Worm (Caenorhabditis elegans): ENCODE data around the gene Y62H9A.4.

Gene Y62H9A.4

ce11 chrX:11856214-11856613 lies 23.7 kb upstream of the Y62H9A.4 start:
- no peak for TF ChIP-seq blmp-1 (tag; optimal IDR thresholded peaks at IDR 0.05; ENCODE audit: insufficient read depth)
- TF ChIP-seq fos-1 (tag; optimal IDR thresholded peaks at IDR 0.05), result no peak
- TF ChIP-seq nhr-6 (tag; optimal IDR thresholded peaks at IDR 0.05), result no peak
- TF ChIP-seq sma-9 (GFP tag; optimal IDR thresholded peaks at IDR 0.05), result no peak
- no peak for TF ChIP-seq sma-9 (tag; optimal IDR thresholded peaks at IDR 0.05)
- no peak for TF ChIP-seq nhr-23 (tag; optimal IDR thresholded peaks at IDR 0.05)
- no peak for TF ChIP-seq ceh-16 (tag; optimal IDR thresholded peaks at IDR 0.05)
- no peak for TF ChIP-seq ama-1 (optimal IDR thresholded peaks at IDR 0.05)
- TF ChIP-seq unc-39 (tag; optimal IDR thresholded peaks at IDR 0.05), result no peak
- TF ChIP-seq ceh-82 (tag; optimal IDR thresholded peaks at IDR 0.05), result no peak
- TF ChIP-seq unc-62 (GFP tag; optimal IDR thresholded peaks at IDR 0.05), result no peak
- no peak for TF ChIP-seq nhr-12 (tag; optimal IDR thresholded peaks at IDR 0.05)
- TF ChIP-seq gmeb-1 (tag; optimal IDR thresholded peaks at IDR 0.05), result no peak
- TF ChIP-seq sem-4 (tag; optimal IDR thresholded peaks at IDR 0.05), result no peak
- no peak for TF ChIP-seq nhr-11 (tag; optimal IDR thresholded peaks at IDR 0.05)
- TF ChIP-seq nhr-237 (tag; optimal IDR thresholded peaks at IDR 0.05), result no peak
- TF ChIP-seq snpc-4 (tag; optimal IDR thresholded peaks at IDR 0.05), result no peak
- TF ChIP-seq nhr-77 (tag; optimal IDR thresholded peaks at IDR 0.05), result no peak
- no peak for TF ChIP-seq lin-13 (GFP tag; optimal IDR thresholded peaks at IDR 0.05)

ce11 chrX:11857178-11857577 lies 22.7 kb upstream of the Y62H9A.4 start, which contains the start of gene mes-1:
mes-1 (plus strand) TSS chrX:11857478.
- TF ChIP-seq ztf-11 (tag; optimal IDR thresholded peaks at IDR 0.05) (no peak), F13H6.1 (tag; optimal IDR thresholded peaks at IDR 0.05) (no peak), nhr-11 (tag; optimal IDR thresholded peaks at IDR 0.05) (no peak), peb-1 (tag; optimal IDR thresholded peaks at IDR 0.05) (no peak), sem-4 (tag; optimal IDR thresholded peaks at IDR 0.05) (no peak), blmp-1 (tag; optimal IDR thresholded peaks at IDR 0.05; ENCODE audit: insufficient read depth) (no peak), gmeb-1 (tag; optimal IDR thresholded peaks at IDR 0.05) (no peak), skn-1 (tag; optimal IDR thresholded peaks at IDR 0.05) (no peak)

ce11 chrX:11863307-11863706 lies 16.6 kb upstream of the Y62H9A.4 start, which contains the start of gene F54F7.10:
F54F7.10 (plus strand) TSS chrX:11863607.
- TF ChIP-seq lin-13 (GFP tag; optimal IDR thresholded peaks at IDR 0.05), result no peak

DNA sequence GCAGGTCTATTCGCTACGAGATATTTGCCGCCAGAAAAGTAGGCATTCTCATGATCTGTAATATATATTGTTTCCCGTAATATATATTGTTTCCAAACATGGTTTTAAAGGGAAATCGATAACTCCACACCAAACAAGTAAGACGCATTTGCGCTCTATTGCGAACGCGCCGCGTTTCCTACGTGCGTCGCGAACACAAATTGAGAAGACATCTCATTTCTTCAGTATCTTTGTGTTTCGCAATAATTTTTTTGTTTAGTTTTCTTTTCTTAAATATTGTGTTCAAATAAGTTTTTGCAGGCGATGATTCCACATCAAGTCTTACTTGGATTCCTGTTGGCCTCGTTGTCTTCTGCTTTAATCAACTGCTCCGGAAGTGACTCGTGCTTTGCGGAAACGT lies 14.8 kb upstream of the Y62H9A.4 start, which contains the start of gene F54F7.6:
TSS of gene F54F7.6 (plus strand) at position 301 of the 400 bp plus-strand sequence.
- TF ChIP-seq gmeb-1 (tag; optimal IDR thresholded peaks at IDR 0.05), result no peak
- TF ChIP-seq elt-3 (tag; optimal IDR thresholded peaks at IDR 0.05), result no peak
- no peak for TF ChIP-seq zag-1 (tag; optimal IDR thresholded peaks at IDR 0.05)
- TF ChIP-seq Y55F3AM.14 (GFP tag; optimal IDR thresholded peaks at IDR 0.05), result no peak
- TF ChIP-seq ztf-1 (GFP tag; conservative IDR thresholded peaks at IDR 0.05), result no peak
- TF ChIP-seq alr-1 (tag; optimal IDR thresholded peaks at IDR 0.05), result no peak
- no peak for TF ChIP-seq ama-1 (optimal IDR thresholded peaks at IDR 0.05)
- TF ChIP-seq R02D3.7 (tag; optimal IDR thresholded peaks at IDR 0.05), result no peak
- no peak for TF ChIP-seq unc-55 (GFP tag; optimal IDR thresholded peaks at IDR 0.05)
- no peak for TF ChIP-seq mbf-1 (tag; optimal IDR thresholded peaks at IDR 0.05)
- no peak for TF ChIP-seq elt-1 (tag; optimal IDR thresholded peaks at IDR 0.05)
- no peak for TF ChIP-seq ztf-4 (tag; optimal IDR thresholded peaks at IDR 0.05)
- no peak for TF ChIP-seq nhr-23 (tag; optimal IDR thresholded peaks at IDR 0.05)
- no peak for TF ChIP-seq nhr-25 (tag; optimal IDR thresholded peaks at IDR 0.05)

DNA sequence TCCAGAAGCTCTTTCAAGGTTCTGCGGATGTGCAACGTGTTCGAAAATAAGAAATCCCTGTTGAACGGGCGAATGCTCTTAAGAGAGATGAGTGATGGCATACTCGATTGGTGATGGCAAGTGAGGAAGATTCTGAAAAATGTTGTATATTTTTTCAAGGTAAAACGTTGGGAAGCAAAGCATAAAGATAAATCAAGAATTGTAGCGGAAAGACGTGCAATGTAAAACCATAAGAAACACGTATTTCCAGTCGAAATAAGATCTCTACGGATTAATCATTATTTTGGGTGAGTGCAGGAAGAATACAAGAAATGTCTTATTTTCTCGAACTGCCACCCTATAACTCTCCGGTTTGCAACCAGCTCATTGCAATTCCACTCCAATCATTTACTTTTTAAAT lies 10.7 kb upstream of the Y62H9A.4 start, which contains the start of gene dot-1.2:
TSS of gene dot-1.2 (minus strand) at position 101 of the 400 bp plus-strand sequence.
- no peak for TF ChIP-seq elt-1 (tag; optimal IDR thresholded peaks at IDR 0.05)
- TF ChIP-seq nhr-25 (tag; optimal IDR thresholded peaks at IDR 0.05), result no peak
- TF ChIP-seq crh-2 (tag; optimal IDR thresholded peaks at IDR 0.05), result no peak
- TF ChIP-seq gmeb-1 (tag; optimal IDR thresholded peaks at IDR 0.05), result no peak
- no peak for TF ChIP-seq lin-11 (tag; optimal IDR thresholded peaks at IDR 0.05)
- TF ChIP-seq ama-1 (optimal IDR thresholded peaks at IDR 0.05), result no peak
- TF ChIP-seq ztf-1 (GFP tag; conservative IDR thresholded peaks at IDR 0.05), result no peak
- no peak for TF ChIP-seq C34F6.9 (tag; optimal IDR thresholded peaks at IDR 0.05)
